Worm (Caenorhabditis elegans) whole organism, dauer: ENCODE measurements around the gene T25B9.2.

Experiments
- unc-62 ChIP-seq: sonication (generic microtip); optimal IDR thresholded peaks from 2 replicates; lab custom pipeline; 2017; ENCODE audit warnings: missing biosample characterization, missing genetic modification reagents, missing genetic modification characterization

Gene T25B9.2

ce11 chrIV:10768146-10768636 is 16.6 kb upstream of the T25B9.2 start, which contains the start of gene T25B9.8:
Gene T25B9.8, minus strand, starts transcription at chrIV:10768196.
- TF ChIP-seq unc-62: no peak

DNA sequence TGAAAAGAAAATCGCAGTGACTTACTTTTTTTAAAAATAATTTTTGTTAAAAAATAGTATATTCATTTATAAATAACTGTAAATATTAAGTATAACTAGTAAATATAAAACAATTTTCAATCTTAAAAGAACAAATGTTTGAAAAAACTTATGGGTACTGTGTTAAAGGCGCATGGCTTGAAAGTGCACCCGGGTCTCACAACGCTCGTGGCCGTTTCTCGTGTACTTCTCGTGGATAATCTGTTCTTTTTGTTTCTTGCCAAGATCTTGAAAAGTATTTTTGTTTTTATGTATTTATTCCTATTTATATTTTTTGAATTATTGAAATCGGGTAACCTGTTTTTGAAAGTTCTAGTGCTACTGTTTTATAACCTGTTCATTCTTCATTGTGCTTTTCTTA is 14.4 kb upstream of the T25B9.2 start:
- TF ChIP-seq unc-62: no peak

DNA sequence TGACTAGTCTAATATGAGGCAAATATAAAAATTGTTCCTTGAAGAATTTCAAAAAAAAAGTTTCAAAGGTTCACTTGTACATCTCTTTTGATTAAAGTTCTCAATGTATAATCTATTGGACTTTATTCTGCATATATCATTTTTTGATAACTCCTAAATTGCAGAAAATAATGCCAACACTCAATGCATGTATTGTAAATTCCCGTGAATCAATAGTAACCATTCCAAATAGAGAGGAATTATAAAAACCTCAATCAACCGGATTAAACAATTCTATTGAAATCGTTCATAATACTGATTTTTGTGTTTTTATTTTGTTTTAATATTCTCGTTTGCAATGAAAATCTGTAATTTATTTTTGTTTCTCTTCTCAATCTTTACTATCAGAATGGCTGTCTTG is 13.4 kb upstream of the T25B9.2 start, which contains the start of gene T25B9.12:
T25B9.12 (plus strand) TSS at position 301 of the 400 bp plus-strand sequence.
- TF ChIP-seq unc-62: no peak

DNA sequence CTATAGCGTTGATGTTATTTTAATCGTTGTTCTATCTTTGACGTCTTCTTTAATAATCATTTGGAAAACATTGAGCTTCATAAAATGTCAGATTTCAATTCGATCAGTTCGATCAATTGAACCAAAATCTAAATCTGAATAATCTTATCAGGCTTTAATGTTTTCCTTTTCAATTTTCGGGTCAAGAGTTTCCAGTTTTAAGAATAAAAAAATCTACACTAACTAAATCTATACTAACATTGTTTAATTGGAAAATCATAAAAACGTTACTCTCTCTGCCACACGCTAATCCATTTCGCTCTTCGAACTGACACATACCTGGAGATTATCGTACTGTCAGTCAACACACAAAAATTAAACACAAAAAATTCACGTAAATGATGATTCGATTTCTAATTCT is 12.6 kb upstream of the T25B9.2 start, which contains the start of gene T25B9.11:
T25B9.11 (plus strand) TSS at position 301 of the 400 bp plus-strand sequence.
- TF ChIP-seq unc-62: no peak

ce11 chrIV:10761344-10761743 is 9.7 kb upstream of the T25B9.2 start, which contains the start of gene ugt-54:
Gene ugt-54, plus strand, starts transcription at chrIV:10761698.
- TF ChIP-seq unc-62: no peak

DNA sequence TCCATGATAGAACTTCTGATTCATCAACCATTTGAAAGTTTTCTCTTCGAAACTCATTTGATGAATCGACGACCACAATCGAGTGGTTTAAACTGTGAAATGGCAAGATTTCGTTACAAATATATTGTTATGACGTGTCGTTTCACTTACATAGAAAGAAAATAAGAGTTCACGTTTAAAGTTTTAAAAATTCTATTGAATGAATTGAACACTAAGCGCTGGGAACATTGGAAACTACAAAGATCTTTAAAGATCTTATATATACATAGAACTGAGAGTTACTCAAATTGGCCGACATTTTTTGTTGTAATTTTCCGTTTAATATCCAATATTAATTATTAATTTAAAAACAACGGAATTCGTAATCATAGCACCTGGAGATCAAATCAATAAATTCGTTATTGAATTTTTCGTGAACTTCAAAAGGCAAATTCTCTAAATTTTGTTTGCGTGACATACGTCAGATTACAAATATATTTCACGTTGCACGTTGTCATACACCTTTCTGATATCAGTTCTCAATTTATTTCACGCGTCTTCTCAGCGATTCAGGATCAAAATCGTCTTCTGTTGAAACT is 6.1 kb upstream of the T25B9.2 start, which contains the start of the genes T25B9.4 and T25B9.6:
T25B9.4 (minus strand) TSS at position 101 of the 578 bp plus-strand sequence.
T25B9.6 (plus strand) TSS at position 528 of the 578 bp plus-strand sequence.
- TF ChIP-seq unc-62: no peak

- TF ChIP-seq unc-62: no peak
Measured at ce11 chrIV:10754685-10755084, 3.0 kb upstream of the T25B9.2 start, which contains the start of gene T25B9.5. Gene T25B9.5, minus strand, starts transcription at chrIV:10754785.

ce11 chrIV:10750041-10750440 is 1.6 kb downstream of the T25B9.2 start, which contains the start of gene T25B9.1:
Gene T25B9.1, minus strand, starts transcription at chrIV:10750141.
- TF ChIP-seq unc-62: no peak

- no peak for TF ChIP-seq unc-62
Measured at ce11 chrIV:10745332-10745731, 6.3 kb downstream of the T25B9.2 start.

ce11 chrIV:10744475-10744874 is 7.2 kb downstream of the T25B9.2 start, which contains the start of gene T25B9.3:
Gene T25B9.3, plus strand, starts transcription at chrIV:10744775.
- no peak for TF ChIP-seq unc-62

ce11 chrIV:10738328-10738727 is 13.3 kb downstream of the T25B9.2 start, which contains the start of gene ssp-34:
Gene ssp-34, minus strand, starts transcription at chrIV:10738602.
- no peak for TF ChIP-seq unc-62

ce11 chrIV:10737011-10737553 is 14.6 kb downstream of the T25B9.2 start, which contains the start of gene grl-21:
Gene grl-21, plus strand, starts transcription at chrIV:10737474.
- no peak for TF ChIP-seq unc-62

- TF ChIP-seq unc-62: no peak
Measured at ce11 chrIV:10734527-10735436, 16.9 kb downstream of the T25B9.2 start, which contains the start of the genes orc-5 and cyb-1. Gene orc-5, minus strand, starts transcription at chrIV:10734588. Gene cyb-1, plus strand, starts transcription at chrIV:10735216.

ce11 chrIV:10727734-10728133 is 23.9 kb downstream of the T25B9.2 start, which contains the start of gene ZC168.2:
Gene ZC168.2, plus strand, starts transcription at chrIV:10728034.
- no peak for TF ChIP-seq unc-62

DNA sequence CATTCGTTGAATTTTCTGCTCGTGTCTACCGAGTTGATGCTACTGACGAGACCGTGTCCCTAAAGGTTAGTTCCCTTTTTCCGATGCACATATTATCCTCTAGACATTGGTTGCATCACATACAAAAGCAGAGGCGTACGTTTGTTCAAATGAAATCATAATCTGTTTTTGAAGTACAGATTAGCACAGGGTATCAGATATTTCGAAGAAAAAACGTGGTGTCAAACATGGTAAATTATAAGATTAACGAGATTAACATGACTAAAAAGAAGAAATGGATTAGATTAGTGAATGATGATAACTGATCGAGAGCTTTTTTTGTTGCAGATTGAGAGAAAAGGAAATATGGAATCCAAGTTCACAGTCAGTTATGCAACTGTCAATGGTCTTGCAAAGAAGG is 32.8 kb downstream of the T25B9.2 start:
- no peak for TF ChIP-seq unc-62

ce11 chrIV:10718075-10718474 is 33.6 kb downstream of the T25B9.2 start:
- TF ChIP-seq unc-62: no peak
